Worm (Caenorhabditis elegans): ENCODE data around the gene golg-4.

- TF ChIP-seq dve-1 (tag; optimal IDR thresholded peaks at IDR 0.05), result no peak
- no peak for TF ChIP-seq unc-86 (tag; optimal IDR thresholded peaks at IDR 0.05)
- TF ChIP-seq nfya-1 (tag; optimal IDR thresholded peaks at IDR 0.05), result no peak
- TF ChIP-seq ceh-18 (tag; optimal IDR thresholded peaks at IDR 0.05), result no peak
- TF ChIP-seq nhr-11 (tag; optimal IDR thresholded peaks at IDR 0.05), result no peak
- no peak for TF ChIP-seq pha-4 (tag; optimal IDR thresholded peaks at IDR 0.05)
- TF ChIP-seq hlh-15 (tag; optimal IDR thresholded peaks at IDR 0.05), result no peak
- no peak for TF ChIP-seq ceh-14 (tag; optimal IDR thresholded peaks at IDR 0.05)
- TF ChIP-seq F13H6.1 (tag; optimal IDR thresholded peaks at IDR 0.05), result no peak
- no peak for TF ChIP-seq fkh-10 (GFP tag; optimal IDR thresholded peaks at IDR 0.05)
- TF ChIP-seq unc-55 (GFP tag; optimal IDR thresholded peaks at IDR 0.05), result no peak
- TF ChIP-seq madf-2 (tag; optimal IDR thresholded peaks at IDR 0.05), result no peak
- no peak for TF ChIP-seq dmd-4 (tag; optimal IDR thresholded peaks at IDR 0.05; ENCODE audit: borderline replicate concordance)
- no peak for TF ChIP-seq ama-1 (optimal IDR thresholded peaks at IDR 0.05)
These were observed 23.5 kb upstream of the golg-4 start for ce11 chrIII:3381866-3382265.
